Worm (Caenorhabditis elegans) whole organism, young adult: ENCODE measurements around the gene srd-13.

ENCODE experiments used
- C06A6.2 ChIP-seq: fragments of 200-800 bp; sonication (Bioruptor generic); conservative IDR thresholded peaks from 2 replicates; pipeline ENCODE4 v1.3.6; 2022; ENCODE audit warnings: missing genetic modification characterization, missing compliant biosample characterization
- F49E8.2 ChIP-seq: sonication (generic microtip); optimal IDR thresholded peaks from 3 replicates; lab custom pipeline; 2017; ENCODE audit warnings: missing genetic modification characterization, mild to moderate bottlenecking, missing compliant biosample characterization, antibody characterized with exemption, moderate library complexity; ENCODE audit not compliant: insufficient read depth
- F52B5.7 ChIP-seq: sonication (generic microtip); optimal IDR thresholded peaks from 2 replicates; lab custom pipeline; 2016; ENCODE audit warnings: mild to moderate bottlenecking, missing genetic modification characterization, missing compliant biosample characterization
- F57C9.4 ChIP-seq: sonication (generic microtip); optimal IDR thresholded peaks from 2 replicates; lab custom pipeline; 2017; ENCODE audit warnings: mild to moderate bottlenecking, missing genetic modification characterization, missing compliant biosample characterization
- K11D2.4 ChIP-seq: fragments of 200-800 bp; sonication (Bioruptor generic); IDR thresholded peaks from 2 replicates; pipeline ENCODE4 v1.3.6; 2022; ENCODE audit warnings: missing genetic modification reagents, missing genetic modification characterization, missing compliant biosample characterization
- K12H6.12 ChIP-seq: fragments of 200-800 bp; sonication (Bioruptor generic); optimal IDR thresholded peaks from 2 replicates; lab custom pipeline; 2018; ENCODE audit warnings: mild to moderate bottlenecking, missing genetic modification characterization, missing compliant biosample characterization
- Y53F4B.3 ChIP-seq: fragments of 200-800 bp; sonication (Bioruptor generic); IDR thresholded peaks from 2 replicates; pipeline ENCODE4 v1.3.6; 2022; ENCODE audit warnings: missing genetic modification reagents, missing genetic modification characterization, missing compliant biosample characterization
- Y79H2A.3 ChIP-seq: fragments of 200-800 bp; sonication (Bioruptor generic); conservative IDR thresholded peaks from 2 replicates; pipeline ENCODE4 v1.3.6; 2022; ENCODE audit warnings: missing genetic modification reagents, missing genetic modification characterization, missing compliant biosample characterization
- Y95B8A.8 ChIP-seq: fragments of 200-800 bp; sonication (Bioruptor generic); IDR thresholded peaks from 2 replicates; pipeline ENCODE4 v1.3.6; 2022; ENCODE audit warnings: missing genetic modification reagents, missing genetic modification characterization, missing compliant biosample characterization
- ZK185.1 ChIP-seq: sonication (generic microtip); optimal IDR thresholded peaks from 2 replicates; lab custom pipeline; 2016; ENCODE audit warnings: mild to moderate bottlenecking, missing genetic modification characterization, missing compliant biosample characterization; ENCODE audit not compliant: poor library complexity, severe bottlenecking
- athp-1 ChIP-seq: sonication (generic microtip); optimal IDR thresholded peaks from 2 replicates; lab custom pipeline; 2017; ENCODE audit warnings: mild to moderate bottlenecking, missing genetic modification characterization, missing compliant biosample characterization
- attf-3 ChIP-seq: fragments of 200-800 bp; sonication (Bioruptor generic); conservative IDR thresholded peaks from 2 replicates; pipeline ENCODE4 v1.3.6; 2022; ENCODE audit warnings: missing genetic modification reagents, missing genetic modification characterization, missing compliant biosample characterization
- attf-5 ChIP-seq: fragments of 200-800 bp; sonication (Bioruptor generic); optimal IDR thresholded peaks from 2 replicates; lab custom pipeline; 2018; ENCODE audit warnings: mild to moderate bottlenecking, missing genetic modification characterization, missing compliant biosample characterization
- cebp-1 ChIP-seq, 2 experiments: fragments of 200-800 bp in 1 of 2; sonication (Bioruptor generic) in 1 of 2; sonication (generic microtip) in 1 of 2; IDR thresholded peaks in 1 of 2; optimal IDR thresholded peaks in 1 of 2; 2 replicates each; pipeline versions ENCODE4 v1.3.6 to Lab custom; 2017 to 2022; ENCODE audit warnings: missing compliant biosample characterization in 2 of 2, missing genetic modification characterization in 2 of 2, mild to moderate bottlenecking in 1 of 2, missing genetic modification reagents in 1 of 2, moderate library complexity in 1 of 2
- cebp-2 ChIP-seq: fragments of 200-800 bp; sonication (Bioruptor generic); IDR thresholded peaks from 2 replicates; pipeline ENCODE4 v1.3.6; 2022; ENCODE audit warnings: missing genetic modification characterization, missing compliant biosample characterization
- die-1 ChIP-seq: sonication (generic microtip); optimal IDR thresholded peaks from 2 replicates; lab custom pipeline; 2016; ENCODE audit warnings: missing genotype, mild to moderate bottlenecking, missing genetic modification characterization, missing compliant biosample characterization
- dox-1 ChIP-seq: fragments of 200-800 bp; sonication (Bioruptor generic); IDR thresholded peaks from 2 replicates; pipeline ENCODE4 v1.3.6; 2022; ENCODE audit warnings: missing genetic modification reagents, missing genetic modification characterization, missing compliant biosample characterization
- egrh-3 ChIP-seq: fragments of 200-800 bp; sonication (Bioruptor generic); IDR thresholded peaks from 2 replicates; pipeline ENCODE4 v1.3.6; 2022; ENCODE audit warnings: missing genetic modification reagents, missing genetic modification characterization, missing compliant biosample characterization
- ekl-4 ChIP-seq: fragments of 200-800 bp; sonication (Bioruptor generic); IDR thresholded peaks from 2 replicates; pipeline ENCODE4 v1.3.6; 2022; ENCODE audit warnings: missing genetic modification reagents, missing genetic modification characterization, missing compliant biosample characterization
- gei-17 ChIP-seq: fragments of 200-800 bp; sonication (Bioruptor generic); optimal IDR thresholded peaks from 2 replicates; lab custom pipeline; 2018; ENCODE audit warnings: mild to moderate bottlenecking, missing genetic modification characterization, missing compliant biosample characterization
- hmg-1.2 ChIP-seq: fragments of 200-800 bp; sonication (Bioruptor generic); IDR thresholded peaks from 2 replicates; pipeline ENCODE4 v1.3.6; 2022; ENCODE audit warnings: missing genetic modification reagents, missing genetic modification characterization, missing compliant biosample characterization
- hrde-1 ChIP-seq: sonication (generic microtip); optimal IDR thresholded peaks from 2 replicates; lab custom pipeline; 2016; ENCODE audit warnings: missing genetic modification characterization, mild to moderate bottlenecking, missing compliant biosample characterization, moderate library complexity, missing genotype, missing genetic modification reagents, borderline replicate concordance
- hsf-1 ChIP-seq: fragments of 200-800 bp; sonication (Bioruptor generic); IDR thresholded peaks from 2 replicates; pipeline ENCODE4 v1.3.6; 2022; ENCODE audit warnings: missing genetic modification reagents, missing genetic modification characterization, missing compliant biosample characterization
- let-526 ChIP-seq: fragments of 200-800 bp; sonication (Bioruptor generic); IDR thresholded peaks from 2 replicates; pipeline ENCODE4 v1.3.6; 2022; ENCODE audit warnings: missing genetic modification reagents, missing genetic modification characterization, missing compliant biosample characterization
- lin-26 ChIP-seq: fragments of 200-800 bp; sonication (Bioruptor generic); IDR thresholded peaks from 2 replicates; pipeline ENCODE4 v1.3.6; 2022; ENCODE audit warnings: missing genetic modification reagents, missing genetic modification characterization, missing compliant biosample characterization
- lsy-27 ChIP-seq: sonication (generic microtip); optimal IDR thresholded peaks from 2 replicates; lab custom pipeline; 2017; ENCODE audit warnings: missing genetic modification characterization, mild to moderate bottlenecking, missing compliant biosample characterization, antibody characterized with exemption, missing genotype, borderline replicate concordance; ENCODE audit not compliant: insufficient read depth
- madf-10 ChIP-seq: sonication (generic microtip); optimal IDR thresholded peaks from 2 replicates; lab custom pipeline; 2016; ENCODE audit warnings: mild to moderate bottlenecking, missing genetic modification characterization, missing compliant biosample characterization
- madf-3 ChIP-seq: fragments of 200-800 bp; sonication (Bioruptor generic); IDR thresholded peaks from 2 replicates; pipeline ENCODE4 v1.3.6; 2022; ENCODE audit warnings: missing genetic modification reagents, missing genetic modification characterization, missing compliant biosample characterization
- nfya-1 ChIP-seq: sonication (generic microtip); optimal IDR thresholded peaks from 2 replicates; lab custom pipeline; 2017; ENCODE audit warnings: antibody characterized with exemption, missing compliant biosample characterization, missing genetic modification characterization, borderline replicate concordance; ENCODE audit not compliant: insufficient read depth
- nfya-2 ChIP-seq: fragments of 200-800 bp; sonication (Bioruptor generic); IDR thresholded peaks from 2 replicates; pipeline ENCODE4 v1.3.6; 2022; ENCODE audit warnings: missing genetic modification reagents, missing genetic modification characterization, missing compliant biosample characterization
- nhr-120 ChIP-seq: fragments of 200-800 bp; sonication (Bioruptor generic); IDR thresholded peaks from 2 replicates; pipeline ENCODE4 v1.3.6; 2022; ENCODE audit warnings: missing genetic modification characterization, missing compliant biosample characterization
- nhr-179 ChIP-seq: sonication (generic microtip); optimal IDR thresholded peaks from 2 replicates; lab custom pipeline; 2016; ENCODE audit warnings: mild to moderate bottlenecking, missing genetic modification characterization, missing compliant biosample characterization
- nhr-90 ChIP-seq: sonication (generic microtip); optimal IDR thresholded peaks from 2 replicates; lab custom pipeline; 2016; ENCODE audit warnings: missing genotype, mild to moderate bottlenecking, missing genetic modification characterization, missing compliant biosample characterization
- pbrm-1 ChIP-seq: fragments of 200-800 bp; sonication (Bioruptor generic); IDR thresholded peaks from 2 replicates; pipeline ENCODE4 v1.3.6; 2022; ENCODE audit warnings: missing genetic modification reagents, missing genetic modification characterization, missing compliant biosample characterization
- rec-8 ChIP-seq, 2 experiments: sonication (generic microtip); optimal IDR thresholded peaks; 2 replicates each; lab custom pipeline; 2016; ENCODE audit warnings: mild to moderate bottlenecking in 2 of 2, missing genetic modification characterization in 2 of 2, missing genetic modification reagents in 2 of 2, missing genotype in 2 of 2, missing biosample characterization in 1 of 2, missing compliant biosample characterization in 1 of 2, moderate library complexity in 1 of 2
- snpc-4 ChIP-seq, 5 experiments: fragments of 150-350 bp in 1 of 5; sonication (generic microtip) in 4 of 5; optimal IDR thresholded peaks; 2 replicates each; lab custom pipeline; 2014 to 2018; ENCODE audit warnings: missing genetic modification characterization in 5 of 5, missing biosample characterization in 3 of 5, antibody characterized with exemption in 2 of 5, mild to moderate bottlenecking in 2 of 5, missing compliant biosample characterization in 2 of 5, missing genotype in 2 of 5, moderate library complexity in 2 of 5, missing genetic modification reagents in 1 of 5
- unc-62 ChIP-seq: fragments of 150-350 bp; optimal IDR thresholded peaks from 2 replicates; lab custom pipeline; 2014; ENCODE audit warnings: missing biosample characterization, missing genetic modification reagents, missing genetic modification characterization
- ztf-18 ChIP-seq: sonication (generic microtip); optimal IDR thresholded peaks from 2 replicates; lab custom pipeline; 2016; ENCODE audit warnings: missing genotype, mild to moderate bottlenecking, missing genetic modification characterization, missing compliant biosample characterization
- ztf-25 ChIP-seq: fragments of 200-800 bp; sonication (Bioruptor generic); IDR thresholded peaks from 2 replicates; pipeline ENCODE4 v1.3.6; 2022; ENCODE audit warnings: missing genetic modification reagents, missing genetic modification characterization, missing compliant biosample characterization
- ztf-3 ChIP-seq: fragments of 200-800 bp; sonication (Bioruptor generic); optimal IDR thresholded peaks from 2 replicates; lab custom pipeline; 2018; ENCODE audit warnings: mild to moderate bottlenecking, missing genetic modification characterization, missing compliant biosample characterization

The srd-13 gene

DNA sequence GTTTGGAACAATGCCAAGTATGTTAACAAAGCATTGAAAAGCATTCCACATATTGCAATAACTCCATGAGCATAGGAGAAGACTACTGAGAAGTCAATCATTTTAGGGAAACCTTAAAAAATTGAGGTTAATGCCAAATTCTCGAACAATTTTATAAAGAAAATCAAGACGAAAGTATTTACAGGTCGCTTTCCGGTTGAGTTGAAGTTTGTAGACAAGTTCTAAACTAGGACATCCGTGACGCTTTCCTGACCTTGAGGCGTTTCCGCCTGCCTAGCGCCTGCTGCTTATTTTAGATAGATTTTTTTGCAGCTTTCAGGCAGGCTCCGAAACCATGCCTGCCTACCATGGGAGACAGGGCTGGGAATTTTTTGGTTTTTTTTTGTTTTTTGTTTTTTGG is at the start of gene srd-13:
srd-13 (minus strand) TSS at position 101 of the 400 bp plus-strand sequence.
- no peak for TF ChIP-seq hsf-1 (GFP tag; lab: Robert Waterston, UW)
- TF ChIP-seq athp-1 (tag; lab: Kevin White, UChicago) = no peak

ce11 chrIV:5685014-5685413 is 49.6 kb upstream of the srd-13 start, which contains the start of gene C55C3.3:
Gene C55C3.3 (plus strand): TSS chrIV:5685287.
- TF ChIP-seq attf-3 (GFP tag; lab: Robert Waterston, UW) = no peak
- no peak for TF ChIP-seq snpc-4 (GFP tag; optimal IDR thresholded peaks at IDR 0.05; lab: Kevin White, UChicago)
- TF ChIP-seq snpc-4 (tag; optimal IDR thresholded peaks at IDR 0.05; lab: Kevin White, UChicago) = peak in 1 of 4 experiments; percentile 61

DNA sequence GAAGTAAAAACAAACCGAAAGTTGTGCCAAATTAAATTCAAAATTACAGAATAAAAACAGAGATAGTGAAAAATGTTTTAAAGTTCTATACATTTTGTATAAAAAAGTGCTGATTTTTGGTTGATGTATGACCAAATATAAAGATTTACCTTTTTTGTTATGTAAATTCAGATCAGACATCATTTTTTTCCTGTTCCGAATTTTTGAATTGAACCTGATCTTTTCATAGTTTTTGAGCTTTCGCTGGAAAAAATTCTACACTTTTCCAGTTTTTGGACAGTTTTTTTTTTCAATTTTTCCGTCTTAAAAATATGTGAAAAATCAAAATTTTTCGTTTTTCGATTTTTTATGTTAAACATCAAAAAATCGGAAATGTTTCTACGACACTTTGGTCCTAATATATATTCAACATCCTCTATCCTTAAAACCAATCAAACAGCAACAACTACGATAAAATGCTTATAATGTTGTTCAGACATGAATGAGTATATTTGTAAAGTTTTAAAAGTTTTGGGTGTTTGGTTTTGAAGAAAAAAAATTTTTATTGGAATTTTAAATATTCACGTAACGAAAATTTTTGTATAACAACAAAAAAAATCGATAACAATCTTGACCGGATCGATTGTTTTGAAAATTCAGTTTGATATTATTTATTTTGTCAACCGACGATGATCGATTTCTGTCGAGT is 47.2 kb upstream of the srd-13 start, which contains the start of the genes C55C3.7 and C55C3.6:
C55C3.7 (minus strand) TSS at position 101 of the 688 bp plus-strand sequence.
C55C3.6 (plus strand) TSS at position 638 of the 688 bp plus-strand sequence.
- TF ChIP-seq madf-3 (GFP tag; lab: Robert Waterston, UW) (no peak), nfya-1 (no peak), F49E8.2 (tag; lab: Kevin White, UChicago) (no peak), nhr-179 (no peak), attf-5 (GFP tag; lab: Kevin White, UChicago) (no peak), dox-1 (GFP tag; lab: Robert Waterston, UW) (no peak), nfya-2 (no peak), lsy-27 (tag; lab: Kevin White, UChicago) (no peak), hrde-1 (tag; lab: Kevin White, UChicago) (no peak), Y95B8A.8 (no peak), C06A6.2 (GFP tag; lab: Robert Waterston, UW) (no peak), nhr-90 (tag; lab: Kevin White, UChicago) (no peak), ZK185.1 (no peak), ztf-25 (GFP tag; lab: Robert Waterston, UW) (no peak), K12H6.12 (no peak), unc-62 (GFP tag; lab: Kevin White, UChicago) (no peak), lin-26 (GFP tag; lab: Robert Waterston, UW) (no peak), Y79H2A.3 (no peak), ztf-18 (tag; lab: Kevin White, UChicago) (no peak)

- TF ChIP-seq egrh-3 (GFP tag; lab: Robert Waterston, UW) (no peak), madf-10 (tag; lab: Kevin White, UChicago) (no peak), F52B5.7 (no peak), ztf-3 (GFP tag; lab: Kevin White, UChicago) (no peak), die-1 (tag; lab: Kevin White, UChicago) (no peak), F57C9.4 (tag; lab: Kevin White, UChicago) (no peak), nhr-120 (GFP tag; lab: Robert Waterston, UW) (no peak), hsf-1 (GFP tag; lab: Robert Waterston, UW) (no peak), ekl-4 (no peak), cebp-2 (GFP tag; lab: Robert Waterston, UW) (no peak), hmg-1.2 (GFP tag; lab: Robert Waterston, UW) (no peak), let-526 (GFP tag; lab: Robert Waterston, UW) (no peak), dox-1 (GFP tag; lab: Robert Waterston, UW) (no peak), cebp-1 (GFP tag; IDR thresholded peaks at IDR 0.05; lab: Robert Waterston, UW) (no peak), cebp-1 (tag; optimal IDR thresholded peaks at IDR 0.05; lab: Kevin White, UChicago) (no peak), gei-17 (GFP tag; lab: Kevin White, UChicago) (no peak), pbrm-1 (GFP tag; lab: Robert Waterston, UW) (no peak), K11D2.4 (GFP tag; lab: Robert Waterston, UW) (no peak), Y53F4B.3 (GFP tag; lab: Robert Waterston, UW) (no peak), rec-8 (tag; optimal IDR thresholded peaks at IDR 0.05; lab: Kevin White, UChicago) (no peak)
Observed at ce11 chrIV:5678044-5678443, 42.6 kb upstream of the srd-13 start, which contains the start of gene C55C3.4. Gene C55C3.4 (minus strand): TSS chrIV:5678144.
